Worm (Caenorhabditis elegans) whole organism, L3 larva: ENCODE data around the gene sulp-8.
A peak's percentile ranks its signal among the peaks of the same experiment; 100 is the strongest.

ENCODE experiments used
- R02D3.7 ChIP-seq: fragments of 150-350 bp; optimal IDR thresholded peaks from 2 replicates; lab custom pipeline; 2014; ENCODE audit warnings: missing biosample characterization, missing genetic modification characterization
- ama-1 ChIP-seq: fragments of 150-350 bp; optimal IDR thresholded peaks from 2 replicates; lab custom pipeline; 2018
- ceh-16 ChIP-seq: sonication (generic microtip); optimal IDR thresholded peaks from 2 replicates; lab custom pipeline; 2017; ENCODE audit warnings: missing biosample characterization, missing genetic modification characterization
- ceh-28 ChIP-seq: fragments of 150-350 bp; optimal IDR thresholded peaks from 2 replicates; lab custom pipeline; 2014; ENCODE audit warnings: missing biosample characterization, missing genetic modification reagents, missing genetic modification characterization
- ceh-82 ChIP-seq: fragments of 150-350 bp; optimal IDR thresholded peaks from 2 replicates; lab custom pipeline; 2014; ENCODE audit warnings: missing biosample characterization, missing genetic modification characterization
- daf-12 ChIP-seq: fragments of 150-350 bp; optimal IDR thresholded peaks from 2 replicates; lab custom pipeline; 2014; ENCODE audit warnings: missing biosample characterization, missing genetic modification reagents, missing genetic modification characterization
- egl-27 ChIP-seq: sonication (generic microtip); optimal IDR thresholded peaks from 4 replicates; lab custom pipeline; 2017; ENCODE audit warnings: missing biosample characterization, missing genetic modification reagents, missing genetic modification characterization
- egl-5 ChIP-seq: fragments of 150-350 bp; optimal IDR thresholded peaks from 2 replicates; lab custom pipeline; 2017; ENCODE audit warnings: missing biosample characterization, missing genetic modification reagents, missing genetic modification characterization, inconsistent platforms
- elt-1 ChIP-seq: fragments of 150-350 bp; optimal IDR thresholded peaks from 2 replicates; lab custom pipeline; 2014; ENCODE audit warnings: missing biosample characterization, missing genetic modification characterization
- elt-2 ChIP-seq: sonication (generic microtip); optimal IDR thresholded peaks from 2 replicates; lab custom pipeline; 2016; ENCODE audit warnings: missing genetic modification reagents, mild to moderate bottlenecking, missing genetic modification characterization, missing compliant biosample characterization
- elt-3 ChIP-seq, 3 experiments: fragments of 150-350 bp in 1 of 3; sonication (generic microtip) in 2 of 3; optimal IDR thresholded peaks; 2 replicates in 2 of 3; 4 replicates in 1 of 3; lab custom pipeline; 2014 to 2017; ENCODE audit warnings: missing biosample characterization in 3 of 3, missing genetic modification characterization in 3 of 3
- eor-1 ChIP-seq, 2 experiments: fragments of 150-350 bp; optimal IDR thresholded peaks; 2 replicates each; lab custom pipeline; 2014 to 2018; ENCODE audit warnings: missing biosample characterization in 2 of 2, missing genetic modification characterization in 2 of 2
- fkh-2 ChIP-seq: fragments of 150-350 bp; optimal IDR thresholded peaks from 2 replicates; lab custom pipeline; 2014; ENCODE audit warnings: missing biosample characterization, missing genetic modification reagents, missing genetic modification characterization
- fos-1 ChIP-seq: fragments of 150-350 bp; optimal IDR thresholded peaks from 2 replicates; lab custom pipeline; 2014; ENCODE audit warnings: missing biosample characterization, missing genetic modification characterization
- hmg-11 ChIP-seq: sonication (generic microtip); optimal IDR thresholded peaks from 2 replicates; lab custom pipeline; 2016; ENCODE audit warnings: missing genetic modification characterization, missing compliant biosample characterization
- jun-1 ChIP-seq: fragments of 150-350 bp; optimal IDR thresholded peaks from 2 replicates; lab custom pipeline; 2014; ENCODE audit warnings: missing biosample characterization, missing genetic modification reagents, missing genetic modification characterization
- lin-15B ChIP-seq: fragments of 150-350 bp; optimal IDR thresholded peaks from 2 replicates; lab custom pipeline; 2014; ENCODE audit warnings: missing biosample characterization, missing genetic modification characterization
- lin-39 ChIP-seq: fragments of 150-350 bp; optimal IDR thresholded peaks from 2 replicates; lab custom pipeline; 2018; ENCODE audit warnings: missing biosample characterization, missing genetic modification reagents, missing genetic modification characterization
- lsy-12 ChIP-seq: sonication (generic microtip); optimal IDR thresholded peaks from 2 replicates; lab custom pipeline; 2016; ENCODE audit warnings: mild to moderate bottlenecking, missing genetic modification characterization, missing compliant biosample characterization
- mdl-1 ChIP-seq: fragments of 150-350 bp; optimal IDR thresholded peaks from 2 replicates; lab custom pipeline; 2014; ENCODE audit warnings: missing biosample characterization, missing genetic modification characterization
- nfya-1 ChIP-seq: sonication (generic microtip); optimal IDR thresholded peaks from 2 replicates; lab custom pipeline; 2017; ENCODE audit warnings: missing genetic modification characterization, mild to moderate bottlenecking, missing compliant biosample characterization, antibody characterized with exemption, moderate library complexity; ENCODE audit not compliant: insufficient read depth
- nhr-11 ChIP-seq: fragments of 150-350 bp; optimal IDR thresholded peaks from 2 replicates; lab custom pipeline; 2014; ENCODE audit warnings: missing biosample characterization, missing genetic modification characterization
- nhr-23 ChIP-seq: fragments of 150-350 bp; optimal IDR thresholded peaks from 2 replicates; lab custom pipeline; 2014; ENCODE audit warnings: missing biosample characterization, missing genetic modification reagents, missing genetic modification characterization
- nhr-237 ChIP-seq: fragments of 150-350 bp; optimal IDR thresholded peaks from 2 replicates; lab custom pipeline; 2014; ENCODE audit warnings: missing biosample characterization, missing genetic modification characterization
- nhr-25 ChIP-seq: sonication (generic microtip); optimal IDR thresholded peaks from 2 replicates; lab custom pipeline; 2017; ENCODE audit warnings: missing biosample characterization, missing genetic modification characterization
- nhr-28 ChIP-seq: fragments of 150-350 bp; optimal IDR thresholded peaks from 2 replicates; lab custom pipeline; 2014; ENCODE audit warnings: missing biosample characterization, missing genetic modification characterization
- nhr-43 ChIP-seq: sonication (generic microtip); optimal IDR thresholded peaks from 2 replicates; lab custom pipeline; 2016; ENCODE audit warnings: mild to moderate bottlenecking, missing genetic modification characterization, missing compliant biosample characterization; ENCODE audit not compliant: poor library complexity, severe bottlenecking
- nhr-67 ChIP-seq: fragments of 150-350 bp; optimal IDR thresholded peaks from 2 replicates; lab custom pipeline; 2014; ENCODE audit warnings: missing biosample characterization, missing genetic modification characterization
- pha-4 ChIP-seq: fragments of 150-350 bp; optimal IDR thresholded peaks from 2 replicates; lab custom pipeline; 2014; ENCODE audit warnings: missing biosample characterization, missing genetic modification reagents, missing genetic modification characterization
- pqm-1 ChIP-seq: fragments of 150-350 bp; optimal IDR thresholded peaks from 2 replicates; lab custom pipeline; 2017; ENCODE audit warnings: missing biosample characterization, missing genetic modification characterization, inconsistent platforms
- skn-1 ChIP-seq: fragments of 150-350 bp; optimal IDR thresholded peaks from 2 replicates; lab custom pipeline; 2014; ENCODE audit warnings: missing biosample characterization, missing genetic modification characterization
- snpc-4 ChIP-seq: fragments of 150-350 bp; optimal IDR thresholded peaks from 2 replicates; lab custom pipeline; 2014; ENCODE audit warnings: missing biosample characterization, missing genetic modification characterization
- ztf-11 ChIP-seq: fragments of 150-350 bp; optimal IDR thresholded peaks from 2 replicates; lab custom pipeline; 2014; ENCODE audit warnings: missing biosample characterization, missing genetic modification characterization
- ztf-4 ChIP-seq: fragments of 150-350 bp; optimal IDR thresholded peaks from 2 replicates; lab custom pipeline; 2014; ENCODE audit warnings: missing biosample characterization, missing genetic modification characterization

sulp-8 gene

DNA sequence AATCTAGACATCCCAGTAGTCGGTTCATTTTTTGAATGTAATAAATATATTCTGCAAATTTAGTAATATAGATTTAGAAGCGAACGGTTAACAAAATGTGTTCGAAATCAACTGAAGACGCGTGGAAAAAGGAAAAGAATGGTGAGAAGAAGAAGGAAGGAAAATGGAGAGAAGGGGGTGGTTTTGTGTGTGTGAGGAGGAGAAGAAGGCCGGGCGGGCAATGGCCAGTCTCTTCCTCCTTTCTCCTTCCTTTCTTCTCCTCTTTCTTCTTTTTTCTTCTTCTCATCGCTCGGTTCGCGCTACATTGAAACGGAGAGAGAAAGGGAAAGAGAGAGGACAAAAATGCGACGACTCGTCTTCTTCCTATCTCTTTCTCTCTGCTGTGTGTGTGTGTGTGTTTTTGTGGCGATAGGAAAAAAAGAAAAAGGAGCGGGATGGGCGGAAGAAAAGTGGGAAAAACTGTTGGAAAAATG, 18.7 kb upstream of the sulp-8 start, which contains the start of gene ztf-9 (continued):
- no peak for TF ChIP-seq nhr-67 (tag; lab: Kevin White, UChicago)
- no peak for TF ChIP-seq R02D3.7 (tag; lab: Kevin White, UChicago)
- TF ChIP-seq ceh-82 (tag; lab: Kevin White, UChicago): no peak
- TF ChIP-seq ztf-4 (tag; lab: Kevin White, UChicago): no peak
- TF ChIP-seq jun-1 (tag; lab: Kevin White, UChicago): no peak
- TF ChIP-seq fos-1 (tag; lab: Kevin White, UChicago): no peak
- peak; percentile 84 for TF ChIP-seq nfya-1 (tag; lab: Kevin White, UChicago)
- TF ChIP-seq pha-4 (tag; lab: Kevin White, UChicago): peak; percentile 51
- TF ChIP-seq ceh-16: no peak
- TF ChIP-seq elt-2 (tag; lab: Kevin White, UChicago): peak; percentile 43
- peak; percentile 59 for TF ChIP-seq lin-39
- no peak for TF ChIP-seq pqm-1 (tag; lab: Kevin White, UChicago)
- TF ChIP-seq nhr-11: no peak
- no peak for TF ChIP-seq egl-27 (tag; lab: Kevin White, UChicago)
- TF ChIP-seq skn-1 (tag; lab: Kevin White, UChicago): no peak
- TF ChIP-seq elt-3 (tag; optimal IDR thresholded peaks at IDR 0.05; lab: Kevin White, UChicago): no peak
- TF ChIP-seq hmg-11 (tag; lab: Kevin White, UChicago): peak; percentile 45
- no peak for TF ChIP-seq nhr-237 (tag; lab: Kevin White, UChicago)
- TF ChIP-seq mdl-1 (tag; lab: Kevin White, UChicago): no peak

ce11 chrV:9690728-9691127, 17.3 kb upstream of the sulp-8 start:
- TF ChIP-seq pqm-1 (tag; lab: Kevin White, UChicago) (no peak), ceh-28 (tag; lab: Kevin White, UChicago) (no peak), lin-15B (tag; lab: Kevin White, UChicago) (peak; percentile 41), fkh-2 (no peak), nhr-23 (peak; percentile 41), lsy-12 (tag; lab: Kevin White, UChicago) (peak; percentile 15), elt-1 (tag; lab: Kevin White, UChicago) (no peak), mdl-1 (tag; lab: Kevin White, UChicago) (no peak), elt-2 (tag; lab: Kevin White, UChicago) (peak; percentile 11), nfya-1 (tag; lab: Kevin White, UChicago) (no peak), egl-5 (tag; lab: Kevin White, UChicago) (no peak), snpc-4 (tag; lab: Kevin White, UChicago) (peak; percentile 18), nhr-25 (tag; lab: Kevin White, UChicago) (peak; percentile 51), pha-4 (tag; lab: Kevin White, UChicago) (peak; percentile 57), nhr-43 (no peak), skn-1 (tag; lab: Kevin White, UChicago) (peak; percentile 22), elt-3 (tag; optimal IDR thresholded peaks at IDR 0.05; lab: Kevin White, UChicago) (no peak), ztf-11 (tag; lab: Kevin White, UChicago) (no peak), daf-12 (tag; lab: Kevin White, UChicago) (no peak), hmg-11 (tag; lab: Kevin White, UChicago) (peak; percentile 72)

DNA sequence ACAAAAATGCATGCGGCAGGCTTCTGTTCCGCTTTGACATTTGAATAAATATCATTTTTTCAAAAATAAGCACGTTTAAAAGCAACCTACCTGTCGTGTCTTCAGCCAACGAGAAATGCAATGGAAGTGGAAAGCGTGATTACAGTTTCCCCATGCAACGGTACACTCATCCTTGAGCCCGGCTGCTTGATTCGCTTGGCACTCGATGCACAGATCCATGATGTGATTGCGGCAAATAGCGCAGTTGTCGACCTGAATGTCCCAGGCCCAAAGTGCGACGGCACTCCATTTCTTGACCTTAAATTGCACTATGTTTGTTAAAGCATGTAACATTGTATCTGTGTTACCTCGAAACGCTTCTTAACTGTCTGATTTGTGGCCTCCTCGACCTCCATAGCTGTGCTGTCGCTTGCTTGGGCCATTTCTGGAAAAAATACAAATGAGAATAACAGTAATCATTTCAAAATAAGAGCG, 16.7 kb upstream of the sulp-8 start, which contains the start of gene rbx-1:
rbx-1 (minus strand) TSS at position 424 of the 474 bp plus-strand sequence.
- TF ChIP-seq ceh-82 (tag; lab: Kevin White, UChicago): no peak

- TF ChIP-seq nhr-28 (tag; lab: Kevin White, UChicago) (no peak), eor-1 (tag; optimal IDR thresholded peaks at IDR 0.05; lab: Kevin White, UChicago) (no peak), skn-1 (tag; lab: Kevin White, UChicago) (no peak), nfya-1 (tag; lab: Kevin White, UChicago) (no peak), pqm-1 (tag; lab: Kevin White, UChicago) (no peak), ama-1 (lab: Kevin White, UChicago) (peak; percentile 32)
Measured at ce11 chrV:9689364-9689763, 15.9 kb upstream of the sulp-8 start.
